Worm (Caenorhabditis elegans) whole organism, L2 larva: ENCODE results near the gene unc-32.

Source experiments
- alr-1 ChIP-seq: fragments of 150-350 bp; optimal IDR thresholded peaks from 2 replicates; lab custom pipeline; 2014; ENCODE audit warnings: missing biosample characterization, missing genetic modification characterization
- dmd-4 ChIP-seq: sonication (generic microtip); optimal IDR thresholded peaks from 2 replicates; lab custom pipeline; 2017; ENCODE audit warnings: missing biosample characterization, missing genetic modification characterization
- elt-3 ChIP-seq: sonication (generic microtip); optimal IDR thresholded peaks from 2 replicates; lab custom pipeline; 2017; ENCODE audit warnings: missing biosample characterization, missing genetic modification characterization
- lin-13 ChIP-seq: fragments of 150-350 bp; optimal IDR thresholded peaks from 2 replicates; lab custom pipeline; 2014; ENCODE audit warnings: missing biosample characterization, missing genetic modification reagents, missing genetic modification characterization
- nhr-11 ChIP-seq: fragments of 150-350 bp; optimal IDR thresholded peaks from 2 replicates; lab custom pipeline; 2014; ENCODE audit warnings: missing biosample characterization, missing genetic modification characterization
- nhr-77 ChIP-seq: fragments of 150-350 bp; optimal IDR thresholded peaks from 2 replicates; lab custom pipeline; 2014; ENCODE audit warnings: missing biosample characterization, missing genetic modification characterization
- peb-1 ChIP-seq: fragments of 150-350 bp; optimal IDR thresholded peaks from 2 replicates; lab custom pipeline; 2014; ENCODE audit warnings: missing biosample characterization, missing genetic modification characterization
- sem-4 ChIP-seq: fragments of 150-350 bp; optimal IDR thresholded peaks from 2 replicates; lab custom pipeline; 2014; ENCODE audit warnings: missing biosample characterization, missing genetic modification reagents, missing genetic modification characterization
- unc-39 ChIP-seq: fragments of 150-350 bp; optimal IDR thresholded peaks from 2 replicates; lab custom pipeline; 2014; ENCODE audit warnings: missing biosample characterization, missing genetic modification characterization
- ztf-11 ChIP-seq: sonication (generic microtip); optimal IDR thresholded peaks from 2 replicates; lab custom pipeline; 2017; ENCODE audit warnings: missing biosample characterization, missing genetic modification characterization

DNA sequence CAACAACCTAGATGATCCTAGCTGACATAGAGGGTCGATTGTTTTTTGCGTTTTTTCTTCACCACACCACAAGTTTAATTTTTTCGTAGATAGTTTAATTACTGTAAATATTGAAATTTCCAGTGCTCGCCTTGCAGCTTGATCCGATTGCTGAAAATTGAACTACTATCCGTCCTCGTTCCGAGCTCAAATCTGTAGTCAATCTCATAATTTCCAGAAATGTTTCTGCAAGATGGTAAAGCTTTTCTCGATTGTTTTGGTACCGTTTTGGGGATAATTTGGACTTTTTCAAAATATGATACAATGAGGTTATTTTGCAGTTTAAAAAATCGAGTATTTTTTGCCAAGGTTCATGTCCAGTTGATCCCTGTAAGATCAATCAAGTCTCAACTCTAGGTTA lies 39.4 kb upstream of the unc-32 start:
- TF ChIP-seq peb-1 (tag; lab: Kevin White, UChicago) (no peak), nhr-77 (tag; lab: Kevin White, UChicago) (no peak), unc-39 (tag; lab: Kevin White, UChicago) (no peak), lin-13 (GFP tag; lab: Kevin White, UChicago) (no peak), elt-3 (tag; lab: Kevin White, UChicago) (no peak), sem-4 (tag; lab: Kevin White, UChicago) (no peak), nhr-11 (tag; lab: Kevin White, UChicago) (no peak), ztf-11 (tag; lab: Kevin White, UChicago) (no peak), dmd-4 (tag; lab: Kevin White, UChicago) (no peak), alr-1 (tag; lab: Kevin White, UChicago) (no peak)
